Worm (Caenorhabditis elegans): ENCODE results near the gene nhr-44.
A peak's percentile ranks its signal among the peaks of the same experiment; 100 is the strongest.

Gene nhr-44

DNA sequence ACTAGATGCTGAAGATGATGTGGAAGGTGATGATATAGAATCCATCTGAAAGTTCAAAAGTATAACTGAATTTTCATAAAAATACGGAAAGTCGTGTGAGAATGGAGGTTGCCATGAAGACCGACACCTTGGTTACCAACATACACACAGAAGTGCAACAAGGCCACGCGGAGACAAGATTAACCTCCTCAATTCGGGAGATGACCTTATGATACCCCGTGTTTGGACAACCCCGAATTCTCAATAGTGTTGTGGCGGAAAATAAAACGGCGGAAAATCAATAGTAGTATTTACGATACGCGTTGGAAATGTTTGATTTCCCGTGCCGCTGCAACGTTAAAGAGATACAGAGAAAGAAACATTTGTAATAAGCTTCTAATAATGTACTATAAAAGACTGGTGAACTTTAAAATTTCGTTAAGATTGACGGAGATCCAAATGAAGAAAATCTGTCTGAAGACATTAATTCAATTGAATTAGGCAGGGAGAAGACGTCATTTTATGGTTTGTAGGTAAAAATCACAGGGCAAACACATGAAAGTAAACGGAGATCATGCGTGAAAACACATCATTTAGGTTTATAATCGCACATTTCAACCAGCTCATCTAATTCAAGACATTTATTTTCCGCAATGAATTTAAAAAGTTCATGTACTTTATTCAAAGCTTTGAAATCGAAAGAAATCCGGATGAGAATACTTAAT lies at the start of gene nhr-44:
TSS of gene nhr-44 (minus strand) at position 51 of the 704 bp plus-strand sequence.
- peak; percentile 78 for TF ChIP-seq nhr-25 (tag; optimal IDR thresholded peaks at IDR 0.05)
- peak; percentile 46 for TF ChIP-seq pha-4 (tag; optimal IDR thresholded peaks at IDR 0.05)
- no peak for TF ChIP-seq R02D3.7 (tag; optimal IDR thresholded peaks at IDR 0.05)

DNA sequence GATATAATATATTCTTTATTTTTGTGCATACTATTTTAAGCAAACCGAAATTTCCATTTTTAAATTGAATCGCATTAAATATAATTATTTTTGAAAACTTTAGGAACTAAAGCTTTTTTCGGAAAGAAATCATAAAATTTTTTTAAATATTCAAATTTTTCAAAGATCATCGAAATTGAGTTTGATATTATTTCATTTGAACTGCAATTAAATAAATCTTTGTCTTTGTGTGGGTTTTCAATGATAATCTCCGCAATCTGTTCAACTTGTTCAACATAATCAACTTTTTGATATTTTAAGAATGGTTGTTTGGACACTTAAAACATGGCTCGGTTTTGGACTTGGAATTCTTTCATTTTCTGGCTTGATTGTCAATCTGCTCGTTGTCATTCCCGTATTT lies 45.3 kb upstream of the nhr-44 start, which contains the start of gene srx-2:
TSS of gene srx-2 (plus strand) at position 301 of the 400 bp plus-strand sequence.
- TF ChIP-seq zag-1 (tag; optimal IDR thresholded peaks at IDR 0.05) = no peak
- TF ChIP-seq nhr-11 (tag; optimal IDR thresholded peaks at IDR 0.05) = no peak
- TF ChIP-seq jun-1 (tag; optimal IDR thresholded peaks at IDR 0.05) = no peak
- TF ChIP-seq daf-12 (tag; optimal IDR thresholded peaks at IDR 0.05) = no peak
- no peak for TF ChIP-seq aly-2 (tag; optimal IDR thresholded peaks at IDR 0.05)
- TF ChIP-seq nhr-77 (tag; optimal IDR thresholded peaks at IDR 0.05) = no peak
- TF ChIP-seq nhr-43 (tag; optimal IDR thresholded peaks at IDR 0.05; ENCODE audit: poor library complexity, severe bottlenecking) = no peak
- no peak for TF ChIP-seq ZK546.5 (tag; optimal IDR thresholded peaks at IDR 0.05)
- TF ChIP-seq unc-39 (tag; optimal IDR thresholded peaks at IDR 0.05) = no peak
- TF ChIP-seq sea-2 (GFP tag; optimal IDR thresholded peaks at IDR 0.05) = no peak

DNA sequence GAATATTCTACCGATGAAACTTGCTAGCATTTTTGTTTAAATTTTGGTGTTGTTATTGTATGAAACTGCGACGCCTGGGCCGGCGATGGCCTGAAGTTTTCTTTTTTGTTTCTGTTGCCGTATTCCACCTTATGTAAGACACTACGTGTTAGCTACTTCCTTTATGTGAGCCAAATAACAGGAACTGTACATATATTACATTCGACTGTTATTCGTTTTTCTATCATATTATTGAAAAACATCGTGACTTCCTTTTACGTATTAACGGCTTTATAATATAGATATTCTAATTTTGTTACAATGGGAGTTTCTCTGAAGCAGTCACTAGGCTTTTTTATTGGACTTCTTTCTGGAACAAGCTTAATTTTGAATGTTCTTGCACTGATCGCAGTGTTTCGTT lies 41.3 kb upstream of the nhr-44 start, which contains the start of gene srx-3:
TSS of gene srx-3 (plus strand) at position 301 of the 400 bp plus-strand sequence.
- TF ChIP-seq ceh-82 (tag; optimal IDR thresholded peaks at IDR 0.05) (no peak), elt-1 (tag; optimal IDR thresholded peaks at IDR 0.05) (no peak), skn-1 (tag; optimal IDR thresholded peaks at IDR 0.05) (no peak), ztf-11 (tag; optimal IDR thresholded peaks at IDR 0.05) (no peak), unc-39 (tag; optimal IDR thresholded peaks at IDR 0.05) (no peak), R02D3.7 (tag; optimal IDR thresholded peaks at IDR 0.05) (no peak), mml-1 (tag; optimal IDR thresholded peaks at IDR 0.05) (no peak), pha-4 (tag; optimal IDR thresholded peaks at IDR 0.05) (no peak), ZK546.5 (tag; optimal IDR thresholded peaks at IDR 0.05) (no peak), nhr-67 (tag; optimal IDR thresholded peaks at IDR 0.05) (no peak), sea-2 (GFP tag; optimal IDR thresholded peaks at IDR 0.05) (no peak), fkh-10 (GFP tag; optimal IDR thresholded peaks at IDR 0.05) (no peak), jun-1 (tag; optimal IDR thresholded peaks at IDR 0.05) (no peak), mdl-1 (tag; optimal IDR thresholded peaks at IDR 0.05) (no peak), lin-39 (tag; optimal IDR thresholded peaks at IDR 0.05) (no peak), elt-2 (tag; optimal IDR thresholded peaks at IDR 0.05) (no peak), unc-62 (GFP tag; optimal IDR thresholded peaks at IDR 0.05) (no peak), nhr-43 (tag; optimal IDR thresholded peaks at IDR 0.05; ENCODE audit: poor library complexity, severe bottlenecking) (no peak)

DNA sequence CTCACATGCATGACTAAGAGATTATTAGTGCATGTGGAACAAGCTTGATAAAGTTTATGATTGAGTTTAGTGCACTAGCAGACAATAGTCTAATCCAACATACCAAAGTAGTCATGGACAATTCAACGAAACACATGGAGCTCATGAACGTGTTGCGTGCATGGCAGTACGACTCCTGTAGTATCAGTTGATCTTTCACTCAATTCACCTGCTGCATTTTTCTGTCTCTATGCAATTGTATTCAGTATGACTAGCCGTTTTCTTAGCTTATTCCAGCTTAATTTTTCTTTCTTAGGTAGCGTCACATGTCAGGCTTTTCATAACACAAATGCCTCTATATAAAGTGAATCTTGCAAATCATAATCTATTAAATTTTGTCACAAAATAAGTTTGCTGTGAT lies 39.4 kb upstream of the nhr-44 start, which contains the start of gene srx-1:
TSS of gene srx-1 (plus strand) at position 382 of the 400 bp plus-strand sequence.
- TF ChIP-seq nhr-237 (tag; optimal IDR thresholded peaks at IDR 0.05) (no peak), nhr-11 (tag; optimal IDR thresholded peaks at IDR 0.05) (no peak), jun-1 (tag; optimal IDR thresholded peaks at IDR 0.05) (no peak), nhr-12 (tag; optimal IDR thresholded peaks at IDR 0.05) (no peak), ztf-11 (tag; optimal IDR thresholded peaks at IDR 0.05) (no peak), nhr-76 (tag; optimal IDR thresholded peaks at IDR 0.05) (no peak), unc-39 (tag; optimal IDR thresholded peaks at IDR 0.05) (no peak), elt-2 (tag; optimal IDR thresholded peaks at IDR 0.05) (no peak), nhr-25 (tag; optimal IDR thresholded peaks at IDR 0.05) (no peak), nhr-77 (tag; optimal IDR thresholded peaks at IDR 0.05) (no peak), unc-62 (GFP tag; optimal IDR thresholded peaks at IDR 0.05) (no peak), egl-5 (tag; optimal IDR thresholded peaks at IDR 0.05) (no peak), pqm-1 (tag; optimal IDR thresholded peaks at IDR 0.05) (no peak)

DNA sequence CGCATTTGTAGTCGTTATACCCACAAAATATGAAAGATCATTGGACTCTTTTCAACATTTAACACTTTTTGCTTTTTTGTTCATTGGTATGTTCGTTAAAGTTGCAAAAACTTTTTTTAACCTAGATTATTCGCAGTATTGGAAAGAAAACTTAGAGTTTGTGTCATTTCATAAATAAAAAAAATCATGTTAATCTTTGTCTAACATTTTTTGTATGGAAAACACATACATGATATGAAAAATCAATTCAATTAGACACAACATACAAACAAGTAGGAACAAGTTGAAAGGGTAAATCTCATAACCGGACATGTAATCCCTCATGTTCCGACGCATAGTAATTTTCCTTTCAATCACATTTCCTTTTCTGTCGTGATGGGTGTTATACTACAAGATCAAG lies 37.3 kb upstream of the nhr-44 start, which contains the start of gene F59E11.2:
TSS of gene F59E11.2 (plus strand) at position 301 of the 400 bp plus-strand sequence.
- no peak for TF ChIP-seq elt-2 (tag; optimal IDR thresholded peaks at IDR 0.05)
- TF ChIP-seq zag-1 (tag; optimal IDR thresholded peaks at IDR 0.05) = no peak
- no peak for TF ChIP-seq nhr-12 (tag; optimal IDR thresholded peaks at IDR 0.05)
- TF ChIP-seq ceh-82 (tag; optimal IDR thresholded peaks at IDR 0.05) = no peak
- TF ChIP-seq egl-27 (tag; optimal IDR thresholded peaks at IDR 0.05) = no peak
- no peak for TF ChIP-seq nfya-1 (tag; optimal IDR thresholded peaks at IDR 0.05; ENCODE audit: insufficient read depth)
- TF ChIP-seq ama-1 (optimal IDR thresholded peaks at IDR 0.05) = no peak
- no peak for TF ChIP-seq aly-2 (tag; optimal IDR thresholded peaks at IDR 0.05)
- TF ChIP-seq nhr-11 (tag; optimal IDR thresholded peaks at IDR 0.05) = no peak
- TF ChIP-seq nhr-25 (tag; optimal IDR thresholded peaks at IDR 0.05) = no peak
- no peak for TF ChIP-seq nhr-237 (tag; optimal IDR thresholded peaks at IDR 0.05)
- no peak for TF ChIP-seq daf-12 (tag; optimal IDR thresholded peaks at IDR 0.05)
- TF ChIP-seq jun-1 (tag; optimal IDR thresholded peaks at IDR 0.05) = no peak
- no peak for TF ChIP-seq mdl-1 (tag; optimal IDR thresholded peaks at IDR 0.05)
- TF ChIP-seq nhr-28 (tag; optimal IDR thresholded peaks at IDR 0.05) = no peak
- TF ChIP-seq ZK546.5 (tag; optimal IDR thresholded peaks at IDR 0.05) = no peak
